Worm (Caenorhabditis elegans): Measurements from ENCODE around the gene fbxb-49.

fbxb-49 gene

ce11 chrII:1605010-1605409 is 36.7 kb downstream of the fbxb-49 start:
- TF ChIP-seq dve-1 (tag; optimal IDR thresholded peaks at IDR 0.05) (peak; percentile 98), nfya-1 (tag; optimal IDR thresholded peaks at IDR 0.05) (no peak), ets-4 (tag; optimal IDR thresholded peaks at IDR 0.05) (no peak), lin-11 (tag; optimal IDR thresholded peaks at IDR 0.05) (no peak), fkh-6 (tag; optimal IDR thresholded peaks at IDR 0.05) (no peak)

ce11 chrII:1606079-1606478 is 37.8 kb downstream of the fbxb-49 start, which contains the start of gene bath-33:
TSS of gene bath-33 (minus strand) at chrII:1606179.
- TF ChIP-seq dmd-4 (tag; optimal IDR thresholded peaks at IDR 0.05; ENCODE audit: borderline replicate concordance), result no peak
- TF ChIP-seq T23F11.4 (GFP tag; optimal IDR thresholded peaks at IDR 0.05), result no peak
- no peak for TF ChIP-seq elt-4 (tag; optimal IDR thresholded peaks at IDR 0.05)
- TF ChIP-seq pha-2 (tag; optimal IDR thresholded peaks at IDR 0.05), result no peak
- no peak for TF ChIP-seq ceh-18 (tag; optimal IDR thresholded peaks at IDR 0.05)
- TF ChIP-seq fkh-6 (tag; optimal IDR thresholded peaks at IDR 0.05), result no peak
- no peak for TF ChIP-seq odd-2 (tag; optimal IDR thresholded peaks at IDR 0.05)
- TF ChIP-seq ets-4 (tag; optimal IDR thresholded peaks at IDR 0.05), result no peak
- TF ChIP-seq hlh-8 (tag; optimal IDR thresholded peaks at IDR 0.05), result no peak
- TF ChIP-seq unc-86 (tag; optimal IDR thresholded peaks at IDR 0.05), result no peak
- TF ChIP-seq ahr-1 (tag; optimal IDR thresholded peaks at IDR 0.05), result no peak
- no peak for TF ChIP-seq K02D7.2 (tag; optimal IDR thresholded peaks at IDR 0.05)
- no peak for TF ChIP-seq fax-1 (tag; optimal IDR thresholded peaks at IDR 0.05)
- TF ChIP-seq nhr-232 (tag; optimal IDR thresholded peaks at IDR 0.05), result no peak
- TF ChIP-seq pros-1 (tag; optimal IDR thresholded peaks at IDR 0.05), result no peak

- TF ChIP-seq ceh-31 (tag; optimal IDR thresholded peaks at IDR 0.05) (no peak), hlh-13 (GFP tag; optimal IDR thresholded peaks at IDR 0.05) (no peak)
Observed at ce11 chrII:1607575-1607974, 39.3 kb downstream of the fbxb-49 start.

ce11 chrII:1608915-1609314 is 40.6 kb downstream of the fbxb-49 start:
- TF ChIP-seq unc-3 (GFP tag; conservative IDR thresholded peaks at IDR 0.05) (no peak), unc-3 (tag; optimal IDR thresholded peaks at IDR 0.05) (no peak), Y22D7AL.16 (tag; optimal IDR thresholded peaks at IDR 0.05) (no peak)

- TF ChIP-seq pha-2 (tag; optimal IDR thresholded peaks at IDR 0.05), result no peak
- no peak for TF ChIP-seq ceh-14 (tag; optimal IDR thresholded peaks at IDR 0.05)
- no peak for TF ChIP-seq madf-2 (tag; optimal IDR thresholded peaks at IDR 0.05)
- no peak for TF ChIP-seq unc-3 (GFP tag; conservative IDR thresholded peaks at IDR 0.05)
- TF ChIP-seq unc-3 (tag; optimal IDR thresholded peaks at IDR 0.05), result no peak
- TF ChIP-seq F13H6.1 (tag; optimal IDR thresholded peaks at IDR 0.05), result no peak
- TF ChIP-seq C38D4.7 (GFP tag; optimal IDR thresholded peaks at IDR 0.05), result no peak
- no peak for TF ChIP-seq C08G9.2 (tag; optimal IDR thresholded peaks at IDR 0.05)
- no peak for TF ChIP-seq nhr-11 (tag; optimal IDR thresholded peaks at IDR 0.05)
- TF ChIP-seq lim-6 (tag; optimal IDR thresholded peaks at IDR 0.05), result no peak
- no peak for TF ChIP-seq ama-1 (optimal IDR thresholded peaks at IDR 0.05)
- no peak for TF ChIP-seq dmd-4 (tag; optimal IDR thresholded peaks at IDR 0.05; ENCODE audit: borderline replicate concordance)
- TF ChIP-seq pqm-1 (tag; optimal IDR thresholded peaks at IDR 0.05), result no peak
- no peak for TF ChIP-seq rnt-1 (tag; optimal IDR thresholded peaks at IDR 0.05)
- no peak for TF ChIP-seq ceh-24 (tag; optimal IDR thresholded peaks at IDR 0.05)
- TF ChIP-seq ref-2 (tag; optimal IDR thresholded peaks at IDR 0.05), result no peak
Observed at ce11 chrII:1610630-1611029, 42.3 kb downstream of the fbxb-49 start, which contains the start of gene fbxa-163. TSS of gene fbxa-163 (minus strand) at chrII:1610730.

ce11 chrII:1613972-1614371 is 45.7 kb downstream of the fbxb-49 start, which contains the start of gene fbxa-164:
TSS of gene fbxa-164 (minus strand) at chrII:1614072.
- TF ChIP-seq ceh-48 (tag; optimal IDR thresholded peaks at IDR 0.05), result no peak
- TF ChIP-seq ahr-1 (tag; optimal IDR thresholded peaks at IDR 0.05), result no peak
- TF ChIP-seq fkh-6 (tag; optimal IDR thresholded peaks at IDR 0.05), result no peak
- no peak for TF ChIP-seq lin-11 (tag; optimal IDR thresholded peaks at IDR 0.05)
- no peak for TF ChIP-seq tbx-2 (tag; optimal IDR thresholded peaks at IDR 0.05)
- no peak for TF ChIP-seq pha-4 (tag; optimal IDR thresholded peaks at IDR 0.05)
- TF ChIP-seq C38D4.7 (GFP tag; optimal IDR thresholded peaks at IDR 0.05), result no peak
- TF ChIP-seq nfya-1 (tag; optimal IDR thresholded peaks at IDR 0.05), result no peak
- no peak for TF ChIP-seq elt-2 (tag; optimal IDR thresholded peaks at IDR 0.05)
- TF ChIP-seq gmeb-2 (tag; optimal IDR thresholded peaks at IDR 0.05), result no peak
- no peak for TF ChIP-seq pqm-1 (tag; optimal IDR thresholded peaks at IDR 0.05)
- TF ChIP-seq elt-4 (tag; optimal IDR thresholded peaks at IDR 0.05), result no peak
- TF ChIP-seq eyg-1 (tag; optimal IDR thresholded peaks at IDR 0.05), result no peak
- no peak for TF ChIP-seq rnt-1 (tag; optimal IDR thresholded peaks at IDR 0.05)
- no peak for TF ChIP-seq syd-9 (tag; optimal IDR thresholded peaks at IDR 0.05)
- TF ChIP-seq sox-2 (GFP tag; IDR thresholded peaks at IDR 0.05), result no peak
- no peak for TF ChIP-seq npax-4 (tag; optimal IDR thresholded peaks at IDR 0.05)
- TF ChIP-seq tbx-7 (tag; optimal IDR thresholded peaks at IDR 0.05), result no peak
- TF ChIP-seq ceh-14 (tag; optimal IDR thresholded peaks at IDR 0.05), result no peak
